Fruit fly (Drosophila melanogaster) whole organism, embryonic: ENCODE results near the gene toy.

ENCODE experiments used
- Bdp1 ChIP-seq: fragments of 200-800 bp; sonication (Bioruptor generic); optimal IDR thresholded peaks from 3 replicates; lab custom pipeline; 2016; ENCODE audit warnings: missing biosample characterization, missing genetic modification characterization
- Bteb2 ChIP-seq: fragments of 200-800 bp; sonication (Bioruptor generic); optimal IDR thresholded peaks from 2 replicates; lab custom pipeline; 2016; ENCODE audit warnings: missing biosample characterization, missing genetic modification characterization
- CG10147 ChIP-seq: fragments of 200-800 bp; sonication (Bioruptor generic); optimal IDR thresholded peaks from 2 replicates; lab custom pipeline; 2019; ENCODE audit warnings: missing biosample characterization, mild to moderate bottlenecking, missing genetic modification characterization, moderate library complexity
- CG10462 ChIP-seq: fragments of 200-800 bp; sonication (Bioruptor generic); optimal IDR thresholded peaks from 2 replicates; lab custom pipeline; 2016; ENCODE audit warnings: missing biosample characterization, missing genetic modification characterization
- CG11398 ChIP-seq: fragments of 200-800 bp; sonication (Bioruptor generic); optimal IDR thresholded peaks from 2 replicates; lab custom pipeline; 2016; ENCODE audit warnings: missing biosample characterization, missing genetic modification characterization
- CG14441 ChIP-seq: fragments of 200-800 bp; sonication (Bioruptor generic); IDR thresholded peaks from 2 replicates; pipeline ENCODE4 v1.3.6; 2022; ENCODE audit warnings: missing biosample characterization, missing genetic modification characterization
- CG14860 ChIP-seq: fragments of 200-800 bp; sonication (Bioruptor generic); IDR thresholded peaks from 3 replicates; pipeline ENCODE4 v1.3.6; 2022; ENCODE audit warnings: missing biosample characterization, missing genetic modification characterization; ENCODE audit not compliant: partially characterized antibody
- CG15479 ChIP-seq: fragments of 200-800 bp; sonication (Bioruptor generic); optimal IDR thresholded peaks from 3 replicates; lab custom pipeline; 2019; ENCODE audit warnings: missing biosample characterization, mild to moderate bottlenecking, missing genetic modification characterization, moderate library complexity
- CG1647 ChIP-seq: fragments of 200-800 bp; sonication (Bioruptor generic); optimal IDR thresholded peaks from 3 replicates; lab custom pipeline; 2016; ENCODE audit warnings: missing biosample characterization, missing genetic modification characterization
- CG16813 ChIP-seq: fragments of 200-800 bp; sonication (Bioruptor generic); IDR thresholded peaks from 3 replicates; pipeline ENCODE4 v1.3.6; 2022; ENCODE audit warnings: missing biosample characterization, missing genetic modification characterization; ENCODE audit not compliant: partially characterized antibody
- CG17802 ChIP-seq: fragments of 200-800 bp; sonication (Bioruptor generic); optimal IDR thresholded peaks from 2 replicates; lab custom pipeline; 2018; ENCODE audit warnings: missing biosample characterization, mild to moderate bottlenecking, missing genetic modification characterization, moderate library complexity
- CG17829 ChIP-seq: fragments of 200-800 bp; optimal IDR thresholded peaks from 2 replicates; lab custom pipeline; 2019; ENCODE audit warnings: missing biosample characterization, mild to moderate bottlenecking, missing genetic modification characterization, moderate library complexity
- CG18599 ChIP-seq: fragments of 200-800 bp; sonication (Bioruptor generic); optimal IDR thresholded peaks from 3 replicates; lab custom pipeline; 2017; ENCODE audit warnings: missing biosample characterization, missing genetic modification characterization, mild to moderate bottlenecking, moderate library complexity, missing genetic modification reagents
- CG18619 ChIP-seq: fragments of 200-800 bp; sonication (Bioruptor generic); optimal IDR thresholded peaks from 3 replicates; lab custom pipeline; 2017; ENCODE audit warnings: missing biosample characterization, mild to moderate bottlenecking, missing genetic modification characterization
- CG2202 ChIP-seq: fragments of 200-800 bp; sonication (Bioruptor generic); optimal IDR thresholded peaks from 2 replicates; lab custom pipeline; 2018; ENCODE audit warnings: missing biosample characterization, mild to moderate bottlenecking, missing genetic modification characterization
- CG32767 ChIP-seq: fragments of 200-800 bp; sonication (Bioruptor generic); IDR thresholded peaks from 2 replicates; pipeline ENCODE4 v1.3.6; 2022; ENCODE audit warnings: missing biosample characterization, missing genetic modification characterization
- CG3847 ChIP-seq: fragments of 200-800 bp; sonication (Bioruptor generic); IDR thresholded peaks from 2 replicates; pipeline ENCODE4 v1.3.6; 2022; ENCODE audit warnings: missing biosample characterization, missing genetic modification characterization
- CG4617 ChIP-seq: fragments of 200-800 bp; sonication (Bioruptor generic); optimal IDR thresholded peaks from 3 replicates; lab custom pipeline; 2016; ENCODE audit warnings: missing biosample characterization, missing genetic modification characterization, borderline replicate concordance
- CG6791 ChIP-seq: fragments of 200-800 bp; sonication (Bioruptor generic); IDR thresholded peaks from 3 replicates; pipeline ENCODE4 v1.3.6; 2022; ENCODE audit warnings: missing biosample characterization, missing genetic modification characterization; ENCODE audit not compliant: partially characterized antibody
- CG7357 ChIP-seq: fragments of 200-800 bp; sonication (Bioruptor generic); IDR thresholded peaks from 3 replicates; pipeline ENCODE4 v1.3.6; 2022; ENCODE audit warnings: missing biosample characterization, missing genetic modification characterization
- CG7745 ChIP-seq: fragments of 200-800 bp; sonication (Bioruptor generic); optimal IDR thresholded peaks from 2 replicates; lab custom pipeline; 2018; ENCODE audit warnings: missing biosample characterization, mild to moderate bottlenecking, missing genetic modification characterization, moderate library complexity
- CG7786 ChIP-seq: fragments of 200-800 bp; sonication (Bioruptor generic); optimal IDR thresholded peaks from 2 replicates; lab custom pipeline; 2016; ENCODE audit warnings: missing biosample characterization, missing genetic modification characterization
- CG7963 ChIP-seq: fragments of 200-800 bp; sonication (Bioruptor generic); IDR thresholded peaks from 3 replicates; pipeline ENCODE4 v1.3.6; 2022; ENCODE audit warnings: missing biosample characterization, missing genetic modification characterization; ENCODE audit not compliant: partially characterized antibody
- CG9215 ChIP-seq: fragments of 200-800 bp; sonication (Bioruptor generic); IDR thresholded peaks from 2 replicates; pipeline ENCODE4 v1.3.6; 2022; ENCODE audit warnings: missing biosample characterization, missing genetic modification characterization
- CrebB ChIP-seq: fragments of 200-800 bp; sonication (Bioruptor generic); optimal IDR thresholded peaks from 3 replicates; lab custom pipeline; 2018; ENCODE audit warnings: missing biosample characterization, mild to moderate bottlenecking, missing genetic modification characterization
- Doc2 ChIP-seq: fragments of 200-800 bp; sonication (Bioruptor generic); IDR thresholded peaks from 2 replicates; pipeline ENCODE4 v1.3.6; 2022; ENCODE audit warnings: missing biosample characterization, missing genetic modification characterization
- E2f2 ChIP-seq: fragments of 200-800 bp; sonication (Bioruptor generic); IDR thresholded peaks from 2 replicates; pipeline ENCODE4 v1.3.6; 2022; ENCODE audit warnings: missing biosample characterization, missing genetic modification characterization
- Fer1 ChIP-seq: fragments of 200-800 bp; sonication (Bioruptor generic); optimal IDR thresholded peaks from 2 replicates; lab custom pipeline; 2017; ENCODE audit warnings: missing biosample characterization, mild to moderate bottlenecking, missing genetic modification characterization
- HLHmδ ChIP-seq: fragments of 200-800 bp; sonication (Bioruptor generic); optimal IDR thresholded peaks from 2 replicates; lab custom pipeline; 2018; ENCODE audit warnings: missing biosample characterization, mild to moderate bottlenecking, missing genetic modification characterization, moderate library complexity
- MBD-R2 ChIP-seq: fragments of 200-800 bp; sonication (Bioruptor generic); IDR thresholded peaks from 2 replicates; pipeline ENCODE4 v1.3.6; 2022; ENCODE audit warnings: missing biosample characterization, missing genetic modification characterization
- Oaz ChIP-seq: fragments of 200-800 bp; sonication (Bioruptor generic); IDR thresholded peaks from 2 replicates; pipeline ENCODE4 v1.3.6; 2022; ENCODE audit warnings: missing biosample characterization, missing genetic modification characterization
- Six4 ChIP-seq: fragments of 200-800 bp; sonication (Bioruptor generic); optimal IDR thresholded peaks from 2 replicates; lab custom pipeline; 2016; ENCODE audit warnings: missing biosample characterization, missing genetic modification characterization
- Spps ChIP-seq: fragments of 200-800 bp; sonication (Bioruptor generic); optimal IDR thresholded peaks from 2 replicates; lab custom pipeline; 2018; ENCODE audit warnings: missing biosample characterization, mild to moderate bottlenecking, missing genetic modification characterization
- Sry-δ ChIP-seq: fragments of 200-800 bp; sonication (Bioruptor generic); optimal IDR thresholded peaks from 2 replicates; lab custom pipeline; 2016; ENCODE audit warnings: missing biosample characterization, missing genetic modification characterization
- Xrp1 ChIP-seq: fragments of 200-800 bp; sonication (Bioruptor generic); IDR thresholded peaks from 2 replicates; pipeline ENCODE4 v1.3.6; 2022; ENCODE audit warnings: missing biosample characterization, missing genetic modification characterization
- amos ChIP-seq: fragments of 200-800 bp; sonication (Bioruptor generic); IDR thresholded peaks from 2 replicates; pipeline ENCODE4 v1.3.6; 2022; ENCODE audit warnings: missing biosample characterization, missing genetic modification characterization; ENCODE audit not compliant: partially characterized antibody
- disco-r ChIP-seq: fragments of 200-800 bp; sonication (Bioruptor generic); optimal IDR thresholded peaks from 2 replicates; lab custom pipeline; 2016; ENCODE audit warnings: missing biosample characterization, missing genetic modification characterization
- ftz-f1 ChIP-seq: fragments of 200-800 bp; sonication (Bioruptor generic); optimal IDR thresholded peaks from 2 replicates; lab custom pipeline; 2016; ENCODE audit warnings: missing biosample characterization, missing genetic modification characterization
- gcm2 ChIP-seq: fragments of 200-800 bp; sonication (Bioruptor generic); optimal IDR thresholded peaks from 2 replicates; lab custom pipeline; 2016; ENCODE audit warnings: missing biosample characterization, missing genetic modification characterization
- grau ChIP-seq: fragments of 200-800 bp; optimal IDR thresholded peaks from 3 replicates; lab custom pipeline; 2019; ENCODE audit warnings: missing biosample characterization, mild to moderate bottlenecking, missing genetic modification characterization, moderate library complexity
- hbn ChIP-seq: fragments of 200-800 bp; sonication (Bioruptor generic); IDR thresholded peaks from 2 replicates; pipeline ENCODE4 v1.3.6; 2022; ENCODE audit warnings: missing biosample characterization, missing genetic modification characterization; ENCODE audit not compliant: partially characterized antibody
- jigr1 ChIP-seq: fragments of 200-800 bp; sonication (Bioruptor generic); IDR thresholded peaks from 3 replicates; pipeline ENCODE4 v1.3.6; 2022; ENCODE audit warnings: missing biosample characterization, missing genetic modification characterization
- jing ChIP-seq: fragments of 200-800 bp; sonication (Bioruptor generic); optimal IDR thresholded peaks from 2 replicates; lab custom pipeline; 2018; ENCODE audit warnings: missing biosample characterization, mild to moderate bottlenecking, missing genetic modification characterization
- kah ChIP-seq: fragments of 200-800 bp; sonication (Bioruptor generic); optimal IDR thresholded peaks from 2 replicates; lab custom pipeline; 2018; ENCODE audit warnings: missing biosample characterization, mild to moderate bottlenecking, missing genetic modification characterization
- peb ChIP-seq: fragments of 200-800 bp; sonication (Bioruptor generic); IDR thresholded peaks from 2 replicates; pipeline ENCODE4 v1.3.6; 2022; ENCODE audit warnings: missing biosample characterization, missing genetic modification characterization
- pros ChIP-seq: fragments of 200-800 bp; sonication (Bioruptor generic); optimal IDR thresholded peaks from 3 replicates; lab custom pipeline; 2019; ENCODE audit warnings: missing biosample characterization, mild to moderate bottlenecking, missing genetic modification characterization, moderate library complexity
- sim ChIP-seq: fragments of 200-800 bp; sonication (Bioruptor generic); IDR thresholded peaks from 2 replicates; pipeline ENCODE4 v1.3.6; 2022; ENCODE audit warnings: missing biosample characterization, missing genetic modification characterization
- tgo ChIP-seq: fragments of 200-800 bp; sonication (Bioruptor generic); IDR thresholded peaks from 3 replicates; pipeline ENCODE4 v1.3.6; 2022; ENCODE audit warnings: missing biosample characterization, missing genetic modification characterization
- wek ChIP-seq: fragments of 200-800 bp; sonication (Bioruptor generic); optimal IDR thresholded peaks from 3 replicates; lab custom pipeline; 2018; ENCODE audit warnings: missing biosample characterization, mild to moderate bottlenecking, missing genetic modification characterization, moderate library complexity
- zfh2 ChIP-seq: fragments of 200-800 bp; sonication (Bioruptor generic); optimal IDR thresholded peaks from 2 replicates; lab custom pipeline; 2016; ENCODE audit warnings: missing biosample characterization, missing genetic modification characterization

toy gene

dm6 chr4:982791-983407, 6.6 kb upstream of the toy start (continued):
- TF ChIP-seq ftz-f1 (GFP tag; lab: Kevin White, UChicago), result no peak
- TF ChIP-seq CG14441 (GFP tag; lab: Robert Waterston, UW), result no peak; the same call in 1 of the 2 replicates
- TF ChIP-seq CG15479 (GFP tag; lab: Kevin White, UChicago), result peak; percentile 28
- peak; percentile 21 for TF ChIP-seq jing (GFP tag; lab: Kevin White, UChicago)
- no peak for TF ChIP-seq HLHmδ (GFP tag; lab: Kevin White, UChicago)
- peak; percentile 87 for TF ChIP-seq Xrp1 (GFP tag; lab: Robert Waterston, UW)
- no peak for TF ChIP-seq CG6791 (GFP tag; lab: Robert Waterston, UW)
- peak; percentile 48; the same call in 1 of the 2 replicates for TF ChIP-seq E2f2 (GFP tag; lab: Robert Waterston, UW)
- TF ChIP-seq CG18599 (GFP tag; lab: Kevin White, UChicago), result peak; percentile 88
- no peak for TF ChIP-seq Oaz (GFP tag; lab: Robert Waterston, UW)
- TF ChIP-seq CG7786 (GFP tag; lab: Kevin White, UChicago), result peak; percentile 61
- peak; percentile 72 for TF ChIP-seq Spps (tag; lab: Kevin White, UChicago)
- TF ChIP-seq zfh2 (GFP tag; lab: Kevin White, UChicago), result no peak
- peak; percentile 68 for TF ChIP-seq grau
- TF ChIP-seq CG2202 (tag; lab: Kevin White, UChicago), result peak; percentile 55
- TF ChIP-seq hbn (GFP tag; lab: Robert Waterston, UW), result no peak
- TF ChIP-seq sim, result peak; percentile 81
- peak; percentile 52 for TF ChIP-seq Bteb2
- no peak for TF ChIP-seq CG7963 (GFP tag; lab: Robert Waterston, UW)
- TF ChIP-seq CG11398 (GFP tag; lab: Kevin White, UChicago), result peak; percentile 59
- TF ChIP-seq CG9215, result no peak
- no peak; the same call in 1 of the 2 replicates for TF ChIP-seq MBD-R2 (GFP tag; lab: Robert Waterston, UW)
- TF ChIP-seq disco-r (GFP tag; lab: Kevin White, UChicago), result peak; percentile 57
- TF ChIP-seq gcm2 (GFP tag; lab: Kevin White, UChicago), result no peak
- peak; percentile 53 for TF ChIP-seq CG10462 (GFP tag; lab: Kevin White, UChicago)
- TF ChIP-seq CG7745 (tag; lab: Kevin White, UChicago), result no peak
- TF ChIP-seq CG10147 (GFP tag; lab: Kevin White, UChicago), result peak; percentile 40
- TF ChIP-seq Fer1 (GFP tag; lab: Kevin White, UChicago), result peak; percentile 69
- TF ChIP-seq CG4617 (GFP tag; lab: Kevin White, UChicago), result peak; percentile 31
- TF ChIP-seq Six4, result peak; percentile 71
- peak; percentile 78 for TF ChIP-seq tgo (GFP tag; lab: Robert Waterston, UW)
- no peak for TF ChIP-seq Doc2
- no peak; the same call in 1 of the 2 replicates for TF ChIP-seq CG32767 (GFP tag; lab: Robert Waterston, UW)
- TF ChIP-seq pros (GFP tag; lab: Kevin White, UChicago), result peak; percentile 68
- TF ChIP-seq CG3847 (GFP tag; lab: Robert Waterston, UW), result no peak
- no peak for TF ChIP-seq kah (GFP tag; lab: Kevin White, UChicago)
- peak; percentile 66; the same call in 1 of the 2 replicates for TF ChIP-seq peb
- TF ChIP-seq CG7357 (GFP tag; lab: Robert Waterston, UW), result peak; percentile 44; the same call in 1 of the 3 replicates
- TF ChIP-seq Sry-δ (GFP tag; lab: Kevin White, UChicago), result peak; percentile 27
- TF ChIP-seq CG1647 (GFP tag; lab: Kevin White, UChicago), result peak; percentile 43
- peak; percentile 36 for TF ChIP-seq CrebB
- TF ChIP-seq CG17802 (tag; lab: Kevin White, UChicago), result peak; percentile 56
- TF ChIP-seq CG14860 (GFP tag; lab: Robert Waterston, UW), result no peak
- peak; percentile 33 for TF ChIP-seq CG18619 (GFP tag; lab: Kevin White, UChicago)
- TF ChIP-seq jigr1 (GFP tag; lab: Robert Waterston, UW), result no peak
- peak; percentile 62 for TF ChIP-seq Bdp1 (GFP tag; lab: Kevin White, UChicago)
- no peak for TF ChIP-seq CG16813 (GFP tag; lab: Robert Waterston, UW)
- TF ChIP-seq amos, result no peak
- TF ChIP-seq CG17829 (tag; lab: Kevin White, UChicago), result peak; percentile 77
- TF ChIP-seq wek (GFP tag; lab: Kevin White, UChicago), result no peak
